Worm (Caenorhabditis elegans) whole organism, late embryonic: ENCODE measurements around the gene Y49F6B.14.
A peak's percentile ranks its signal among the peaks of the same experiment; 100 is the strongest.

Experiments
- C08G9.2 ChIP-seq: sonication (generic microtip); optimal IDR thresholded peaks from 2 replicates; lab custom pipeline; 2016; ENCODE audit warnings: mild to moderate bottlenecking, missing genetic modification characterization, moderate library complexity, missing compliant biosample characterization
- C38D4.7 ChIP-seq: fragments of 200-800 bp; sonication (Bioruptor generic); optimal IDR thresholded peaks from 2 replicates; lab custom pipeline; 2018; ENCODE audit warnings: mild to moderate bottlenecking, missing genetic modification characterization, moderate library complexity, missing compliant biosample characterization
- F13H6.1 ChIP-seq: sonication (generic microtip); optimal IDR thresholded peaks from 2 replicates; lab custom pipeline; 2016; ENCODE audit warnings: missing genetic modification characterization, missing compliant biosample characterization
- K02D7.2 ChIP-seq: sonication (generic microtip); optimal IDR thresholded peaks from 2 replicates; lab custom pipeline; 2017; ENCODE audit warnings: mild to moderate bottlenecking, missing genetic modification characterization, missing compliant biosample characterization
- T23F11.4 ChIP-seq: fragments of 200-800 bp; sonication (Bioruptor generic); optimal IDR thresholded peaks from 2 replicates; lab custom pipeline; 2018; ENCODE audit warnings: mild to moderate bottlenecking, missing genetic modification characterization, missing compliant biosample characterization
- Y22D7AL.16 ChIP-seq: sonication (generic microtip); optimal IDR thresholded peaks from 2 replicates; lab custom pipeline; 2016; ENCODE audit warnings: missing genetic modification characterization, missing compliant biosample characterization
- ahr-1 ChIP-seq: sonication (generic microtip); optimal IDR thresholded peaks from 2 replicates; lab custom pipeline; 2016; ENCODE audit warnings: missing genetic modification characterization, missing compliant biosample characterization
- ama-1 ChIP-seq: fragments of 150-350 bp; optimal IDR thresholded peaks from 2 replicates; lab custom pipeline; 2014
- ceh-14 ChIP-seq: sonication (generic microtip); optimal IDR thresholded peaks from 2 replicates; lab custom pipeline; 2016; ENCODE audit warnings: missing genotype, missing genetic modification characterization, missing compliant biosample characterization
- ceh-19 ChIP-seq: fragments of 200-800 bp; sonication (Bioruptor generic); optimal IDR thresholded peaks from 2 replicates; lab custom pipeline; 2018; ENCODE audit warnings: mild to moderate bottlenecking, missing genetic modification characterization, missing compliant biosample characterization
- ceh-2 ChIP-seq: sonication (generic microtip); optimal IDR thresholded peaks from 2 replicates; lab custom pipeline; 2016; ENCODE audit warnings: missing genotype, missing genetic modification characterization, missing compliant biosample characterization
- ceh-22 ChIP-seq: sonication (generic microtip); optimal IDR thresholded peaks from 2 replicates; lab custom pipeline; 2017; ENCODE audit warnings: missing biosample characterization, missing genetic modification characterization
- ceh-24 ChIP-seq: sonication (generic microtip); optimal IDR thresholded peaks from 2 replicates; lab custom pipeline; 2016; ENCODE audit warnings: mild to moderate bottlenecking, missing genetic modification characterization, missing compliant biosample characterization
- ceh-30 ChIP-seq: fragments of 150-350 bp; optimal IDR thresholded peaks from 2 replicates; lab custom pipeline; 2014; ENCODE audit warnings: missing biosample characterization, missing genetic modification characterization
- ceh-31 ChIP-seq: sonication (generic microtip); optimal IDR thresholded peaks from 2 replicates; lab custom pipeline; 2016; ENCODE audit warnings: missing genetic modification characterization, missing compliant biosample characterization
- ceh-34 ChIP-seq: sonication (generic microtip); optimal IDR thresholded peaks from 2 replicates; lab custom pipeline; 2016; ENCODE audit warnings: mild to moderate bottlenecking, missing genetic modification characterization, missing compliant biosample characterization
- ceh-45 ChIP-seq: fragments of 200-800 bp; sonication (Bioruptor generic); IDR thresholded peaks from 2 replicates; pipeline ENCODE4 v1.3.6; 2022; ENCODE audit warnings: missing genetic modification reagents, missing genetic modification characterization, missing compliant biosample characterization
- ceh-48 ChIP-seq: sonication (generic microtip); optimal IDR thresholded peaks from 2 replicates; lab custom pipeline; 2016; ENCODE audit warnings: missing genetic modification characterization, inconsistent platforms, missing compliant biosample characterization
- ceh-6 ChIP-seq: fragments of 200-800 bp; sonication (Bioruptor generic); optimal IDR thresholded peaks from 2 replicates; lab custom pipeline; 2018; ENCODE audit warnings: mild to moderate bottlenecking, missing genetic modification characterization, missing compliant biosample characterization
- ceh-9 ChIP-seq: sonication (generic microtip); optimal IDR thresholded peaks from 2 replicates; lab custom pipeline; 2016; ENCODE audit warnings: mild to moderate bottlenecking, missing genetic modification characterization, inconsistent platforms, missing compliant biosample characterization
- che-1 ChIP-seq: sonication (generic microtip); optimal IDR thresholded peaks from 2 replicates; lab custom pipeline; 2016; ENCODE audit warnings: mild to moderate bottlenecking, missing genetic modification characterization, missing compliant biosample characterization
- dmd-4 ChIP-seq: sonication (generic microtip); optimal IDR thresholded peaks from 2 replicates; lab custom pipeline; 2016; ENCODE audit warnings: borderline replicate concordance, missing genetic modification characterization, missing compliant biosample characterization
- dve-1 ChIP-seq: sonication (generic microtip); optimal IDR thresholded peaks from 2 replicates; lab custom pipeline; 2017; ENCODE audit warnings: antibody characterized with exemption, mild to moderate bottlenecking, missing genetic modification characterization, missing compliant biosample characterization
- elt-2 ChIP-seq: sonication (generic microtip); optimal IDR thresholded peaks from 2 replicates; lab custom pipeline; 2016; ENCODE audit warnings: missing genetic modification reagents, missing genetic modification characterization, missing compliant biosample characterization
- ets-4 ChIP-seq: sonication (generic microtip); optimal IDR thresholded peaks from 2 replicates; lab custom pipeline; 2016; ENCODE audit warnings: missing genetic modification characterization, missing compliant biosample characterization
- eyg-1 ChIP-seq: sonication (generic microtip); optimal IDR thresholded peaks from 2 replicates; lab custom pipeline; 2016; ENCODE audit warnings: missing genotype, missing genetic modification characterization, missing compliant biosample characterization
- fkh-10 ChIP-seq: fragments of 150-350 bp; optimal IDR thresholded peaks from 2 replicates; lab custom pipeline; 2014; ENCODE audit warnings: missing biosample characterization, missing genetic modification reagents, missing genetic modification characterization
- fkh-6 ChIP-seq: sonication (generic microtip); optimal IDR thresholded peaks from 2 replicates; lab custom pipeline; 2016; ENCODE audit warnings: missing genetic modification characterization, missing compliant biosample characterization
- hlh-13 ChIP-seq: fragments of 200-800 bp; sonication (Bioruptor generic); optimal IDR thresholded peaks from 2 replicates; lab custom pipeline; 2018; ENCODE audit warnings: mild to moderate bottlenecking, missing genetic modification characterization, missing compliant biosample characterization
- hlh-15 ChIP-seq: sonication (generic microtip); optimal IDR thresholded peaks from 2 replicates; lab custom pipeline; 2016; ENCODE audit warnings: missing genetic modification characterization, missing compliant biosample characterization
- hlh-30 ChIP-seq: sonication (generic microtip); optimal IDR thresholded peaks from 2 replicates; lab custom pipeline; 2017; ENCODE audit warnings: antibody characterized with exemption, missing genetic modification characterization, missing compliant biosample characterization; ENCODE audit not compliant: insufficient read depth
- hlh-6 ChIP-seq: sonication (generic microtip); optimal IDR thresholded peaks from 2 replicates; lab custom pipeline; 2016; ENCODE audit warnings: missing genotype, missing genetic modification characterization, missing compliant biosample characterization
- hlh-8 ChIP-seq: sonication (generic microtip); optimal IDR thresholded peaks from 2 replicates; lab custom pipeline; 2016; ENCODE audit warnings: missing genotype, missing genetic modification characterization, missing compliant biosample characterization
- lim-6 ChIP-seq: sonication (generic microtip); optimal IDR thresholded peaks from 2 replicates; lab custom pipeline; 2016; ENCODE audit warnings: missing genetic modification characterization, missing compliant biosample characterization
- mec-3 ChIP-seq: sonication (generic microtip); optimal IDR thresholded peaks from 2 replicates; lab custom pipeline; 2016; ENCODE audit warnings: borderline replicate concordance, missing genetic modification characterization, missing compliant biosample characterization
- nfya-1 ChIP-seq: sonication (generic microtip); optimal IDR thresholded peaks from 2 replicates; lab custom pipeline; 2017; ENCODE audit warnings: missing genetic modification characterization, mild to moderate bottlenecking, missing compliant biosample characterization, antibody characterized with exemption, moderate library complexity
- nhr-232 ChIP-seq: sonication (generic microtip); optimal IDR thresholded peaks from 2 replicates; lab custom pipeline; 2016; ENCODE audit warnings: missing genetic modification characterization, missing compliant biosample characterization
- npax-4 ChIP-seq: sonication (generic microtip); optimal IDR thresholded peaks from 2 replicates; lab custom pipeline; 2016; ENCODE audit warnings: missing genetic modification characterization, missing compliant biosample characterization
- odd-2 ChIP-seq: sonication (generic microtip); optimal IDR thresholded peaks from 2 replicates; lab custom pipeline; 2017; ENCODE audit warnings: antibody characterized with exemption, mild to moderate bottlenecking, missing genetic modification characterization, missing compliant biosample characterization
- pag-3 ChIP-seq: sonication (generic microtip); optimal IDR thresholded peaks from 2 replicates; lab custom pipeline; 2016; ENCODE audit warnings: missing compliant biosample characterization, missing genetic modification characterization, borderline replicate concordance
- pat-9 ChIP-seq: fragments of 200-800 bp; sonication (Bioruptor generic); optimal IDR thresholded peaks from 2 replicates; lab custom pipeline; 2018; ENCODE audit warnings: mild to moderate bottlenecking, missing genetic modification characterization, moderate library complexity, missing compliant biosample characterization
- pax-1 ChIP-seq: fragments of 150-350 bp; optimal IDR thresholded peaks from 2 replicates; lab custom pipeline; 2014; ENCODE audit warnings: missing biosample characterization, missing genetic modification characterization
- pha-2 ChIP-seq: sonication (generic microtip); optimal IDR thresholded peaks from 2 replicates; lab custom pipeline; 2017; ENCODE audit warnings: mild to moderate bottlenecking, missing genetic modification characterization, missing compliant biosample characterization
- pha-4 ChIP-seq: fragments of 150-350 bp; optimal IDR thresholded peaks from 2 replicates; lab custom pipeline; 2018; ENCODE audit warnings: missing biosample characterization, missing genetic modification reagents, missing genetic modification characterization
- pqm-1 ChIP-seq: sonication (generic microtip); optimal IDR thresholded peaks from 2 replicates; lab custom pipeline; 2016; ENCODE audit warnings: missing genetic modification characterization, missing compliant biosample characterization
- ref-2 ChIP-seq: sonication (generic microtip); optimal IDR thresholded peaks from 2 replicates; lab custom pipeline; 2016; ENCODE audit warnings: missing genetic modification characterization, missing compliant biosample characterization
- sdc-2 ChIP-seq: sonication (generic microtip); optimal IDR thresholded peaks from 2 replicates; lab custom pipeline; 2016; ENCODE audit warnings: missing genotype, missing genetic modification characterization, missing compliant biosample characterization
- sox-2 ChIP-seq: fragments of 200-800 bp; sonication (Bioruptor generic); IDR thresholded peaks from 2 replicates; pipeline ENCODE4 v1.3.6; 2022; ENCODE audit warnings: missing genetic modification reagents, missing genetic modification characterization, missing compliant biosample characterization
- sox-4 ChIP-seq: sonication (generic microtip); optimal IDR thresholded peaks from 2 replicates; lab custom pipeline; 2017; ENCODE audit warnings: mild to moderate bottlenecking, missing genetic modification characterization, inconsistent platforms, missing compliant biosample characterization
- tbx-7 ChIP-seq: sonication (generic microtip); optimal IDR thresholded peaks from 2 replicates; lab custom pipeline; 2016; ENCODE audit warnings: missing genotype, missing genetic modification characterization, missing compliant biosample characterization
- unc-42 ChIP-seq: sonication (generic microtip); optimal IDR thresholded peaks from 2 replicates; lab custom pipeline; 2016; ENCODE audit warnings: missing genotype, missing genetic modification characterization, missing compliant biosample characterization
- unc-86 ChIP-seq: sonication (generic microtip); optimal IDR thresholded peaks from 2 replicates; lab custom pipeline; 2016; ENCODE audit warnings: missing genetic modification characterization, missing compliant biosample characterization
- zip-5 ChIP-seq: sonication (generic microtip); optimal IDR thresholded peaks from 2 replicates; lab custom pipeline; 2016; ENCODE audit warnings: missing genetic modification characterization, missing compliant biosample characterization
- ztf-16 ChIP-seq: sonication (generic microtip); optimal IDR thresholded peaks from 2 replicates; lab custom pipeline; 2017; ENCODE audit warnings: missing genetic modification characterization, missing compliant biosample characterization

Gene Y49F6B.14

DNA sequence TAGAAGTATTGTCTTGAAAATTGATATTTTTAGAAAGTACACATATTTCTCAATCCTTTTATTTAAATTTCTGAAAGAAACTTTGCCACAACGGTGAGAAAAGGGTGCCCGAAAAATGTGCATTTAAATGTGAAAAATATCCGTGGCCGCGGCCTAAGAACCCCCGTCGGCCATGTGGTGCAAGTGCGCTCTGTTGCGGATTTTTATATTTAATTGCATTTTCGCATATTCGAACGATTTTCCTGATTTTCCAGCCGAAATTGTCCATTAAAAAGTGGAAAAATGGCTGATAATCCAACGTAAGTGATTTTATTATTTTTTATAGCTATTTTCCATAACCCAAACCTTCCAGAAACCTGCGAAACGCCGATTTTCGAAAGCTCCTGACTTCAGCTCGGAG lies 33.1 kb downstream of the Y49F6B.14 start, which contains the start of gene smu-2:
TSS of gene smu-2 (plus strand) at position 178 of the 400 bp plus-strand sequence.
- TF ChIP-seq pag-3 = no peak
- no peak for TF ChIP-seq pha-2 (tag; lab: Kevin White, UChicago)
- TF ChIP-seq C08G9.2 (tag; lab: Kevin White, UChicago) = peak; percentile 91
- peak; percentile 76 for TF ChIP-seq zip-5
- no peak for TF ChIP-seq ceh-22
- TF ChIP-seq pqm-1 (tag; lab: Kevin White, UChicago) = peak; percentile 52
- TF ChIP-seq ceh-45 (GFP tag; lab: Robert Waterston, UW) = peak; percentile 50; the same call in 1 of the 2 replicates
- TF ChIP-seq pha-4 = no peak
- TF ChIP-seq ceh-9 (tag; lab: Kevin White, UChicago) = no peak
- no peak for TF ChIP-seq ceh-30 (tag; lab: Kevin White, UChicago)
- TF ChIP-seq nfya-1 (tag; lab: Kevin White, UChicago) = peak; percentile 33
- peak; percentile 34 for TF ChIP-seq hlh-15 (tag; lab: Kevin White, UChicago)
- TF ChIP-seq dve-1 (tag; lab: Kevin White, UChicago) = no peak
- TF ChIP-seq che-1 (tag; lab: Kevin White, UChicago) = no peak
- peak; percentile 42 for TF ChIP-seq hlh-8 (tag; lab: Kevin White, UChicago)
- TF ChIP-seq elt-2 (tag; lab: Kevin White, UChicago) = peak; percentile 72
- TF ChIP-seq unc-42 = peak; percentile 98
- TF ChIP-seq ceh-24 (tag; lab: Kevin White, UChicago) = no peak
- TF ChIP-seq eyg-1 = no peak
- TF ChIP-seq dmd-4 (tag; lab: Kevin White, UChicago) = no peak
- no peak for TF ChIP-seq nhr-232
- TF ChIP-seq npax-4 = no peak
- peak; percentile 96 for TF ChIP-seq ceh-31 (tag; lab: Kevin White, UChicago)
- no peak for TF ChIP-seq fkh-10 (GFP tag; lab: Kevin White, UChicago)
- TF ChIP-seq hlh-30 (tag; lab: Kevin White, UChicago) = no peak
- TF ChIP-seq hlh-13 = no peak
- no peak for TF ChIP-seq odd-2
- TF ChIP-seq ref-2 (tag; lab: Kevin White, UChicago) = peak; percentile 59
- TF ChIP-seq ceh-6 (GFP tag; lab: Kevin White, UChicago) = no peak
- TF ChIP-seq pax-1 (tag; lab: Kevin White, UChicago) = no peak
- TF ChIP-seq sox-4 (tag; lab: Kevin White, UChicago) = no peak
- TF ChIP-seq ceh-48 = peak; percentile 7
- TF ChIP-seq F13H6.1 (tag; lab: Kevin White, UChicago) = no peak
- no peak for TF ChIP-seq K02D7.2
- no peak for TF ChIP-seq hlh-6 (tag; lab: Kevin White, UChicago)
- peak; percentile 84 for TF ChIP-seq tbx-7 (tag; lab: Kevin White, UChicago)
- TF ChIP-seq mec-3 (tag; lab: Kevin White, UChicago) = peak; percentile 73
- peak; percentile 86 for TF ChIP-seq ets-4 (tag; lab: Kevin White, UChicago)
- no peak for TF ChIP-seq T23F11.4 (GFP tag; lab: Kevin White, UChicago)
- TF ChIP-seq Y22D7AL.16 (tag; lab: Kevin White, UChicago) = no peak
- no peak for TF ChIP-seq pat-9 (tag; lab: Kevin White, UChicago)
- TF ChIP-seq ceh-19 (GFP tag; lab: Kevin White, UChicago) = no peak
- no peak for TF ChIP-seq sdc-2 (tag; lab: Kevin White, UChicago)
- TF ChIP-seq sox-2 (GFP tag; lab: Robert Waterston, UW) = no peak
- peak; percentile 82 for TF ChIP-seq ceh-14 (tag; lab: Kevin White, UChicago)
- TF ChIP-seq C38D4.7 (GFP tag; lab: Kevin White, UChicago) = no peak
- TF ChIP-seq ama-1 (lab: Kevin White, UChicago) = no peak
- TF ChIP-seq ztf-16 (tag; lab: Kevin White, UChicago) = no peak
- peak; percentile 12 for TF ChIP-seq fkh-6
- TF ChIP-seq unc-86 (tag; lab: Kevin White, UChicago) = peak; percentile 47
- peak; percentile 46 for TF ChIP-seq ceh-34
- TF ChIP-seq lim-6 (tag; lab: Kevin White, UChicago) = peak; percentile 92
- peak; percentile 40 for TF ChIP-seq ahr-1 (tag; lab: Kevin White, UChicago)
- TF ChIP-seq ceh-2 (tag; lab: Kevin White, UChicago) = peak; percentile 92
